Worm (Caenorhabditis elegans) whole organism, L4 larva: ENCODE data around the gene K08B12.1.

Experiments
- Y105C5A.15 ChIP-seq: fragments of 200-800 bp; sonication (Bioruptor generic); IDR thresholded peaks from 2 replicates; pipeline ENCODE4 v1.3.6; 2022; ENCODE audit warnings: missing genetic modification characterization, missing compliant biosample characterization
- nhr-11 ChIP-seq: fragments of 150-350 bp; optimal IDR thresholded peaks from 2 replicates; lab custom pipeline; 2014; ENCODE audit warnings: missing biosample characterization, missing genetic modification characterization
- snpc-4 ChIP-seq: fragments of 150-350 bp; optimal IDR thresholded peaks from 2 replicates; lab custom pipeline; 2014; ENCODE audit warnings: missing biosample characterization, missing genetic modification characterization

DNA sequence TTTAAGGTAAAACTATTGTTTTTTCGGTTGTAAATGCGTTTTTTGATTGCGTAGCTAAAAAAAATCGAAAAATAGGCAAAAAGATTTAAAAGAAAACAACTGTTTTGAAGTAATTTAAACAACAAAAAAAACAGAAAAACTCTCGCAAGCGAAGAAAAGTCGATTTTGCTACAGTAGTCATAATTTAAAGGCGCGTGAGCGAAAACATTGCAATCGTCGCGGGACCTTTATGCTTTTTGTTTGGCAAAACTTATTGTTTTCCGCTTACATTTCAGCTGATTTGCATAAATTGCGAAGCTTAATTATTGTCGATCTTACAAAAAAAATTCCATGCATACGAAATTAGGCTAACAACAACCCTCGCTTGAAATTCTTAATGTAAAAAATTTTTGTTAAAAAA is 8.8 kb downstream of the K08B12.1 start:
- TF ChIP-seq snpc-4 = no peak
- no peak for TF ChIP-seq Y105C5A.15 (GFP tag; lab: Robert Waterston, UW)
- TF ChIP-seq nhr-11 (tag; lab: Kevin White, UChicago) = no peak
